Worm (Caenorhabditis elegans) whole organism, L1 larva: ENCODE measurements around the gene H43I07.1.

Experiments
- C04F5.9 ChIP-seq: sonication (generic microtip); optimal IDR thresholded peaks from 2 replicates; lab custom pipeline; 2016; ENCODE audit warnings: missing genetic modification characterization, missing compliant biosample characterization
- C34B4.2 ChIP-seq: sonication (generic microtip); optimal IDR thresholded peaks from 2 replicates; lab custom pipeline; 2017; ENCODE audit warnings: mild to moderate bottlenecking, missing genetic modification characterization, missing compliant biosample characterization
- F16B12.6 ChIP-seq: fragments of 150-350 bp; optimal IDR thresholded peaks from 2 replicates; lab custom pipeline; 2014; ENCODE audit warnings: missing biosample characterization, missing genetic modification characterization
- aly-2 ChIP-seq: fragments of 150-350 bp; optimal IDR thresholded peaks from 2 replicates; lab custom pipeline; 2014; ENCODE audit warnings: missing biosample characterization, missing genetic modification characterization
- ama-1 ChIP-seq: fragments of 150-350 bp; optimal IDR thresholded peaks from 2 replicates; lab custom pipeline; 2014
- blmp-1 ChIP-seq: fragments of 150-350 bp; optimal IDR thresholded peaks from 2 replicates; lab custom pipeline; 2014; ENCODE audit warnings: missing biosample characterization, missing genetic modification characterization
- ceh-82 ChIP-seq, 3 experiments: fragments of 150-350 bp in 1 of 3; sonication (generic microtip) in 2 of 3; optimal IDR thresholded peaks; 2 replicates each; lab custom pipeline; 2014 to 2017; ENCODE audit warnings: missing biosample characterization in 3 of 3, missing genetic modification characterization in 3 of 3
- ceh-90 ChIP-seq: sonication (generic microtip); optimal IDR thresholded peaks from 2 replicates; lab custom pipeline; 2016; ENCODE audit warnings: missing genetic modification characterization, missing compliant biosample characterization
- ces-1 ChIP-seq: fragments of 150-350 bp; optimal IDR thresholded peaks from 2 replicates; lab custom pipeline; 2014; ENCODE audit warnings: missing biosample characterization, missing genetic modification reagents, missing genetic modification characterization
- dsc-1 ChIP-seq: sonication (generic microtip); optimal IDR thresholded peaks from 2 replicates; lab custom pipeline; 2016; ENCODE audit warnings: mild to moderate bottlenecking, missing genetic modification characterization, missing compliant biosample characterization
- efl-1 ChIP-seq, 4 experiments: fragments of 150-350 bp; optimal IDR thresholded peaks in 3 of 4; peaks in 1 of 4; 1 replicate in 1 of 4; 2 replicates in 3 of 4; lab custom pipeline; 2014; ENCODE audit warnings: missing biosample characterization in 2 of 4, missing genetic modification characterization in 2 of 4, missing genetic modification reagents in 2 of 4
- efl-3 ChIP-seq: fragments of 200-800 bp; sonication (Bioruptor generic); optimal IDR thresholded peaks from 2 replicates; lab custom pipeline; 2018; ENCODE audit warnings: mild to moderate bottlenecking, missing genetic modification characterization, missing compliant biosample characterization
- egl-13 ChIP-seq: sonication (generic microtip); optimal IDR thresholded peaks from 2 replicates; lab custom pipeline; 2016; ENCODE audit warnings: missing genotype, missing genetic modification reagents, missing genetic modification characterization, missing compliant biosample characterization
- egl-27 ChIP-seq, 2 experiments: fragments of 150-350 bp in 1 of 2; sonication (generic microtip); optimal IDR thresholded peaks; 3 replicates each; lab custom pipeline; 2017 to 2018; ENCODE audit warnings: missing biosample characterization in 2 of 2, missing genetic modification characterization in 2 of 2, missing genetic modification reagents in 2 of 2
- elt-3 ChIP-seq, 6 experiments: fragments of 150-350 bp in 1 of 6; sonication (generic microtip); optimal IDR thresholded peaks; 2 replicates each; lab custom pipeline; 2017 to 2018; ENCODE audit warnings: missing biosample characterization in 6 of 6, missing genetic modification characterization in 6 of 6, inconsistent platforms in 1 of 6
- fkh-10 ChIP-seq: sonication (generic microtip); optimal IDR thresholded peaks from 2 replicates; lab custom pipeline; 2017; ENCODE audit warnings: missing biosample characterization, missing genetic modification reagents, missing genetic modification characterization
- fkh-8 ChIP-seq: sonication (generic microtip); optimal IDR thresholded peaks from 2 replicates; lab custom pipeline; 2016; ENCODE audit warnings: mild to moderate bottlenecking, missing genetic modification characterization, missing compliant biosample characterization
- grh-1 ChIP-seq: fragments of 200-800 bp; sonication (Bioruptor generic); IDR thresholded peaks from 2 replicates; pipeline ENCODE4 v1.3.6; 2022; ENCODE audit warnings: missing genetic modification reagents, missing genetic modification characterization, missing compliant biosample characterization
- hlh-4 ChIP-seq: sonication (generic microtip); optimal IDR thresholded peaks from 2 replicates; lab custom pipeline; 2016; ENCODE audit warnings: mild to moderate bottlenecking, missing genetic modification characterization, missing compliant biosample characterization
- hpl-2 ChIP-seq: fragments of 150-350 bp; optimal IDR thresholded peaks from 2 replicates; lab custom pipeline; 2014; ENCODE audit warnings: missing biosample characterization, missing genetic modification reagents, missing genetic modification characterization
- irx-1 ChIP-seq: sonication (generic microtip); optimal IDR thresholded peaks from 2 replicates; lab custom pipeline; 2016; ENCODE audit warnings: missing genetic modification characterization, missing compliant biosample characterization
- jun-1 ChIP-seq: fragments of 150-350 bp; optimal IDR thresholded peaks from 2 replicates; lab custom pipeline; 2014; ENCODE audit warnings: missing biosample characterization, missing genetic modification reagents, missing genetic modification characterization
- lin-13 ChIP-seq: fragments of 150-350 bp; optimal IDR thresholded peaks from 2 replicates; lab custom pipeline; 2014; ENCODE audit warnings: missing biosample characterization, missing genetic modification reagents, missing genetic modification characterization
- lin-14 ChIP-seq: fragments of 200-800 bp; sonication (Bioruptor generic); optimal IDR thresholded peaks from 2 replicates; lab custom pipeline; 2018; ENCODE audit warnings: mild to moderate bottlenecking, missing genetic modification characterization, moderate library complexity, missing compliant biosample characterization
- lin-15B ChIP-seq: fragments of 150-350 bp; sonication (generic microtip); optimal IDR thresholded peaks from 3 replicates; lab custom pipeline; 2014; ENCODE audit warnings: missing biosample characterization, missing genetic modification characterization
- lin-35 ChIP-seq, 2 experiments: fragments of 150-350 bp; optimal IDR thresholded peaks; 2 replicates each; lab custom pipeline; 2014; ENCODE audit warnings: missing biosample characterization in 2 of 2, missing genetic modification characterization in 2 of 2, missing genetic modification reagents in 2 of 2
- lir-3 ChIP-seq: sonication (generic microtip); optimal IDR thresholded peaks from 2 replicates; lab custom pipeline; 2016; ENCODE audit warnings: mild to moderate bottlenecking, missing genetic modification characterization, moderate library complexity, missing compliant biosample characterization; ENCODE audit not compliant: poor library complexity
- lsy-2 ChIP-seq, 2 experiments: fragments of 150-350 bp; optimal IDR thresholded peaks; 2 replicates each; lab custom pipeline; 2014; ENCODE audit warnings: missing biosample characterization in 2 of 2, missing genetic modification characterization in 2 of 2
- mdl-1 ChIP-seq, 2 experiments: fragments of 150-350 bp; optimal IDR thresholded peaks; 2 replicates each; lab custom pipeline; 2014 to 2017; ENCODE audit warnings: missing biosample characterization in 2 of 2, missing genetic modification characterization in 2 of 2, inconsistent platforms in 1 of 2
- mep-1 ChIP-seq: fragments of 150-350 bp; optimal IDR thresholded peaks from 2 replicates; lab custom pipeline; 2014; ENCODE audit warnings: missing biosample characterization, missing genetic modification characterization
- nhr-11 ChIP-seq: fragments of 150-350 bp; optimal IDR thresholded peaks from 2 replicates; lab custom pipeline; 2014; ENCODE audit warnings: missing biosample characterization, missing genetic modification characterization
- nhr-12 ChIP-seq: sonication (generic microtip); optimal IDR thresholded peaks from 2 replicates; lab custom pipeline; 2017; ENCODE audit warnings: missing biosample characterization, missing genetic modification characterization
- nhr-19 ChIP-seq: fragments of 200-800 bp; sonication (Bioruptor generic); conservative IDR thresholded peaks from 2 replicates; pipeline ENCODE4 v1.3.6; 2022; ENCODE audit warnings: missing genetic modification characterization, missing compliant biosample characterization
- nhr-237 ChIP-seq: fragments of 150-350 bp; optimal IDR thresholded peaks from 2 replicates; lab custom pipeline; 2014; ENCODE audit warnings: missing biosample characterization, missing genetic modification characterization
- nhr-71 ChIP-seq: sonication (generic microtip); optimal IDR thresholded peaks from 2 replicates; lab custom pipeline; 2016; ENCODE audit warnings: mild to moderate bottlenecking, missing genetic modification characterization, moderate library complexity, missing compliant biosample characterization
- nhr-76 ChIP-seq: sonication (generic microtip); optimal IDR thresholded peaks from 2 replicates; lab custom pipeline; 2017; ENCODE audit warnings: missing biosample characterization, missing genetic modification characterization
- nhr-85 ChIP-seq: sonication (generic microtip); peaks from one replicate; lab custom pipeline; 2016; ENCODE audit warnings: missing genetic modification characterization, inconsistent platforms, missing compliant biosample characterization
- nhr-90 ChIP-seq: sonication (generic microtip); optimal IDR thresholded peaks from 2 replicates; lab custom pipeline; 2016; ENCODE audit warnings: mild to moderate bottlenecking, missing genetic modification characterization, missing compliant biosample characterization; ENCODE audit not compliant: poor library complexity
- rnt-1 ChIP-seq: sonication (generic microtip); optimal IDR thresholded peaks from 2 replicates; lab custom pipeline; 2016; ENCODE audit warnings: mild to moderate bottlenecking, missing genetic modification characterization, moderate library complexity, missing compliant biosample characterization
- skn-1 ChIP-seq: fragments of 150-350 bp; optimal IDR thresholded peaks from 2 replicates; lab custom pipeline; 2014; ENCODE audit warnings: missing biosample characterization, missing genetic modification characterization
- snu-23 ChIP-seq: sonication (generic microtip); optimal IDR thresholded peaks from 2 replicates; lab custom pipeline; 2016; ENCODE audit warnings: missing genetic modification characterization, missing compliant biosample characterization
- swsn-7 ChIP-seq: sonication (generic microtip); optimal IDR thresholded peaks from 2 replicates; lab custom pipeline; 2016; ENCODE audit warnings: missing genetic modification characterization, missing compliant biosample characterization
- tbx-2 ChIP-seq: sonication (generic microtip); optimal IDR thresholded peaks from 2 replicates; lab custom pipeline; 2016; ENCODE audit warnings: missing genetic modification characterization, missing compliant biosample characterization
- tlp-1 ChIP-seq: fragments of 150-350 bp; optimal IDR thresholded peaks from 2 replicates; lab custom pipeline; 2014; ENCODE audit warnings: missing biosample characterization, missing genetic modification characterization
- unc-130 ChIP-seq: fragments of 150-350 bp; optimal IDR thresholded peaks from 2 replicates; lab custom pipeline; 2017; ENCODE audit warnings: missing biosample characterization, missing genetic modification characterization, inconsistent platforms
- unc-30 ChIP-seq: sonication (generic microtip); optimal IDR thresholded peaks from 2 replicates; lab custom pipeline; 2017; ENCODE audit warnings: missing biosample characterization, missing genetic modification characterization
- unc-62 ChIP-seq: fragments of 150-350 bp; optimal IDR thresholded peaks from 2 replicates; lab custom pipeline; 2014; ENCODE audit warnings: missing biosample characterization, missing genetic modification reagents, missing genetic modification characterization
- unc-86 ChIP-seq: sonication (generic microtip); optimal IDR thresholded peaks from 2 replicates; lab custom pipeline; 2016; ENCODE audit warnings: missing genetic modification characterization, missing compliant biosample characterization
- vab-15 ChIP-seq: sonication (generic microtip); optimal IDR thresholded peaks from 2 replicates; lab custom pipeline; 2017; ENCODE audit warnings: missing genotype, mild to moderate bottlenecking, missing genetic modification characterization, missing compliant biosample characterization
- zag-1 ChIP-seq: fragments of 150-350 bp; optimal IDR thresholded peaks from 2 replicates; lab custom pipeline; 2014; ENCODE audit warnings: missing biosample characterization, missing genetic modification characterization

Gene H43I07.1

DNA sequence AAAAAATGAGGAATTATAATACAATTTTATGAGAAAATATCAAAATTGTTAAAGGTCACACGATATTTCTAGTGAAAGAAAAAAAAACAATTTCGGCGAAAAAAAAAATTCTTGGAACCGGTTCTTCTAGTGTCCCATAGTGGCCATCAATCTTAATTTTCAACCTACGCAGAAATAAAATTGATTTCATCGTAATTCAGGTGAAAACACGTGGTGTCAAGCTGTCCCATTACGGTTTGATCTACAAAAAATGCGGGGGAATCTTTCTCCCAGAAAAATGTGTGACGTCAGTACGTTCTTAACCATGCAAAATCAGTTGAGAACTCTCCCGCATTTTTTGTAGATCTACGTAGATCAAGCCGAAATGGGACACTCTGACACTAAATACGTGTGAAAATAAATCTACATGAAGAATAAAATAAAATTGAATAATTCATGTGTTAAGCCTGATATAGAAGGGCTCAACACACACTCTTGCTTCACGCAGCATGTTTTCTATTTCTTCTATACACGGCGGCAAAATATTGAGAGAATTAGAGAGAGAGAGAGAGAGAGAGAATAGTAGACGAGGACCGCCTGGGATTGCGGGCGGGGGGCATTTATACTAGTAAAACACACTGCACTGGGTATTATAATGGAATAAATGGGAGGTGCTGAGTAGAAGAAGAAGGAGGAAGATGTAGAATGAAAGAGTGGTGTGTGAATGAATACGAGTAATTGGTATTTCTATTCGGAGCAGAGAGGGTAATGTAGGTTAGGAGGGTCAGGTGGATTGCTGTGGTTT is 11.6 kb upstream of the H43I07.1 start (continued):
- no peak for TF ChIP-seq nhr-11 (tag; lab: Kevin White, UChicago)
- TF ChIP-seq jun-1 (tag; lab: Kevin White, UChicago), result no peak
- TF ChIP-seq snu-23 (GFP tag; lab: Kevin White, UChicago), result peak; percentile 19
- peak; percentile 47 for TF ChIP-seq dsc-1
- no peak for TF ChIP-seq rnt-1 (tag; lab: Kevin White, UChicago)
- TF ChIP-seq lsy-2 (tag; optimal IDR thresholded peaks at IDR 0.05; lab: Kevin White, UChicago), result no peak
- TF ChIP-seq fkh-8, result peak; percentile 63
- TF ChIP-seq mep-1, result no peak
- no peak for TF ChIP-seq unc-62 (GFP tag; lab: Kevin White, UChicago)
- no peak for TF ChIP-seq nhr-19 (GFP tag; lab: Robert Waterston, UW)
- TF ChIP-seq C04F5.9 (tag; lab: Kevin White, UChicago), result no peak
- peak; percentile 88 for TF ChIP-seq grh-1 (GFP tag; lab: Robert Waterston, UW)
- no peak for TF ChIP-seq aly-2 (tag; lab: Kevin White, UChicago)
- TF ChIP-seq irx-1, result peak; percentile 4
- no peak for TF ChIP-seq lin-15B (tag; lab: Kevin White, UChicago)
- TF ChIP-seq tbx-2 (tag; lab: Kevin White, UChicago), result no peak
- peak; percentile 41 for TF ChIP-seq unc-86 (tag; lab: Kevin White, UChicago)
- TF ChIP-seq blmp-1 (tag; lab: Kevin White, UChicago), result peak; percentile 11
- no peak for TF ChIP-seq ceh-90
- TF ChIP-seq lir-3 (tag; lab: Kevin White, UChicago), result no peak
- peak in 1 of 3 experiments; percentile 21 for TF ChIP-seq ceh-82 (tag; optimal IDR thresholded peaks at IDR 0.05; lab: Kevin White, UChicago)
- TF ChIP-seq hpl-2 (GFP tag; lab: Kevin White, UChicago), result no peak
- TF ChIP-seq unc-130 (tag; lab: Kevin White, UChicago), result no peak
- peak; percentile 92 for TF ChIP-seq nhr-85 (tag; lab: Kevin White, UChicago)
- TF ChIP-seq nhr-12 (tag; lab: Kevin White, UChicago), result no peak
- no peak for TF ChIP-seq efl-1 (optimal IDR thresholded peaks at IDR 0.05; lab: Kevin White, UChicago)
- peak; percentile 12 to 89 for TF ChIP-seq efl-1 (GFP tag; optimal IDR thresholded peaks at IDR 0.05 in 1 of 2; lab: Kevin White, UChicago)
- peak; percentile 62 for TF ChIP-seq nhr-71 (tag; lab: Kevin White, UChicago)
- peak; percentile 45 for TF ChIP-seq lin-13 (GFP tag; lab: Kevin White, UChicago)
- TF ChIP-seq tlp-1, result no peak
- TF ChIP-seq nhr-76, result no peak
- TF ChIP-seq hlh-4 (tag; lab: Kevin White, UChicago), result no peak
- TF ChIP-seq lin-14 (GFP tag; lab: Kevin White, UChicago), result peak; percentile 59
- no peak for TF ChIP-seq egl-27 (tag; optimal IDR thresholded peaks at IDR 0.05; lab: Kevin White, UChicago)
- TF ChIP-seq nhr-90 (tag; lab: Kevin White, UChicago), result peak; percentile 24
- peak; percentile 8 to 70 for TF ChIP-seq lin-35 (GFP tag; optimal IDR thresholded peaks at IDR 0.05; lab: Kevin White, UChicago)
- TF ChIP-seq vab-15 (tag; lab: Kevin White, UChicago), result peak; percentile 26
- no peak for TF ChIP-seq C34B4.2
- no peak for TF ChIP-seq skn-1
- TF ChIP-seq, all 84 proteins: peak for 20

- peak; percentile 87 for TF ChIP-seq nhr-90 (tag; lab: Kevin White, UChicago)
- TF ChIP-seq unc-62 (GFP tag; lab: Kevin White, UChicago), result no peak
- peak; percentile 56 for TF ChIP-seq F16B12.6 (tag; lab: Kevin White, UChicago)
- TF ChIP-seq lin-35 (GFP tag; optimal IDR thresholded peaks at IDR 0.05; lab: Kevin White, UChicago), result peak; percentile 85 to 89
- TF ChIP-seq rnt-1 (tag; lab: Kevin White, UChicago), result peak; percentile 94
- TF ChIP-seq swsn-7 (tag; lab: Kevin White, UChicago), result peak; percentile 82
- TF ChIP-seq efl-3, result no peak
- TF ChIP-seq ama-1 (lab: Kevin White, UChicago), result no peak
- peak in 2 of 6 experiments; percentile 33 to 45 for TF ChIP-seq elt-3 (tag; optimal IDR thresholded peaks at IDR 0.05; lab: Kevin White, UChicago)
- no peak for TF ChIP-seq nhr-237 (tag; lab: Kevin White, UChicago)
- TF ChIP-seq unc-30, result no peak
- TF ChIP-seq hpl-2 (GFP tag; lab: Kevin White, UChicago), result peak; percentile 3
- peak; percentile 79 for TF ChIP-seq grh-1 (GFP tag; lab: Robert Waterston, UW)
- peak in 1 of 2 experiments; percentile 77 for TF ChIP-seq mdl-1 (tag; optimal IDR thresholded peaks at IDR 0.05; lab: Kevin White, UChicago)
- TF ChIP-seq ces-1 (GFP tag; lab: Kevin White, UChicago), result no peak
- no peak for TF ChIP-seq zag-1 (tag; lab: Kevin White, UChicago)
- TF ChIP-seq egl-13 (tag; lab: Kevin White, UChicago), result peak; percentile 73
- peak; percentile 55 for TF ChIP-seq fkh-10 (GFP tag; lab: Kevin White, UChicago)
Measured at ce11 chrV:4194587-4195211, 9.8 kb upstream of the H43I07.1 start, which contains the start of gene Y45G5AM.9. Gene Y45G5AM.9, minus strand, starts transcription at chrV:4194637.
